Fruit fly (Drosophila melanogaster): ENCODE results near the gene bab2.

Gene bab2

dm6 chr3L:1165808-1166207, 11.3 kb downstream of the bab2 start (continued):
- TF ChIP-seq cyc (GFP tag; optimal IDR thresholded peaks at IDR 0.05) (no peak), Hr4 (GFP tag; optimal IDR thresholded peaks at IDR 0.05) (peak; percentile 33), Eip78C (GFP tag) (peak; percentile 31), Blimp-1 (GFP tag; optimal IDR thresholded peaks at IDR 0.05) (no peak), eg (GFP tag; IDR thresholded peaks at IDR 0.05) (peak; percentile 57), pdm3 (GFP tag; optimal IDR thresholded peaks at IDR 0.05) (no peak), CG31627 (GFP tag; optimal IDR thresholded peaks at IDR 0.05) (no peak), fd59A (GFP tag; optimal IDR thresholded peaks at IDR 0.05) (no peak), CG6808 (GFP tag; optimal IDR thresholded peaks at IDR 0.05) (no peak), Hr39 (GFP tag; optimal IDR thresholded peaks at IDR 0.05) (no peak), CG8632 (GFP tag; optimal IDR thresholded peaks at IDR 0.05) (no peak), CG34406 (GFP tag; optimal IDR thresholded peaks at IDR 0.05) (no peak), Ets96B (tag; optimal IDR thresholded peaks at IDR 0.05) (peak; percentile 30), fd85E (GFP tag; optimal IDR thresholded peaks at IDR 0.05) (no peak), dac (GFP tag; optimal IDR thresholded peaks at IDR 0.05) (no peak), CG7368 (GFP tag; optimal IDR thresholded peaks at IDR 0.05) (no peak), Ets21C (GFP tag; optimal IDR thresholded peaks at IDR 0.05) (no peak), Gug (GFP tag; IDR thresholded peaks at IDR 0.05) (peak; percentile 28), OdsH (GFP tag; optimal IDR thresholded peaks at IDR 0.05) (no peak), CG10669 (GFP tag; optimal IDR thresholded peaks at IDR 0.05) (no peak), CG32006 (GFP tag; optimal IDR thresholded peaks at IDR 0.05) (peak; percentile 1), Smox (GFP tag; optimal IDR thresholded peaks at IDR 0.05) (no peak), topi (GFP tag; optimal IDR thresholded peaks at IDR 0.05) (no peak), Sox14 (GFP tag; optimal IDR thresholded peaks at IDR 0.05) (no peak), Eip93F (GFP tag; optimal IDR thresholded peaks at IDR 0.05) (no peak), CG3919 (GFP tag; optimal IDR thresholded peaks at IDR 0.05) (no peak), Lpt (GFP tag; optimal IDR thresholded peaks at IDR 0.05) (no peak), vri (GFP tag; optimal IDR thresholded peaks at IDR 0.05) (no peak), CG3032 (tag; optimal IDR thresholded peaks at IDR 0.05) (no peak), Sox102F (GFP tag; optimal IDR thresholded peaks at IDR 0.05) (no peak), CG6792 (GFP tag; optimal IDR thresholded peaks at IDR 0.05) (no peak), CG11902 (GFP tag; optimal IDR thresholded peaks at IDR 0.05) (no peak), svp (GFP tag) (no peak), achi (GFP tag; optimal IDR thresholded peaks at IDR 0.05) (peak; percentile 18)

dm6 chr3L:1152540-1153348, 24.3 kb downstream of the bab2 start:
- TF ChIP-seq CG8119 (GFP tag; IDR thresholded peaks at IDR 0.05): no peak
- TF ChIP-seq svp (GFP tag): peak; percentile 42

- no peak for TF ChIP-seq ss (GFP tag; optimal IDR thresholded peaks at IDR 0.05)
- no peak for TF ChIP-seq Ets21C (GFP tag; optimal IDR thresholded peaks at IDR 0.05)
- TF ChIP-seq CG3919 (GFP tag; optimal IDR thresholded peaks at IDR 0.05): peak; percentile 6
- peak; percentile 63 for TF ChIP-seq fkh (GFP tag; optimal IDR thresholded peaks at IDR 0.05)
- TF ChIP-seq dac (GFP tag; optimal IDR thresholded peaks at IDR 0.05): no peak
- TF ChIP-seq esn (GFP tag; optimal IDR thresholded peaks at IDR 0.05): peak; percentile 28
- peak; percentile 50; the same call in 2 of the 3 replicates for TF ChIP-seq CG6163 (GFP tag; IDR thresholded peaks at IDR 0.05)
- peak; percentile 54 for TF ChIP-seq Eip78C (GFP tag)
- TF ChIP-seq lz (GFP tag; optimal IDR thresholded peaks at IDR 0.05): peak; percentile 8
- peak; percentile 15 for TF ChIP-seq Smox (GFP tag; optimal IDR thresholded peaks at IDR 0.05)
- TF ChIP-seq svp (GFP tag): peak; percentile 71
- TF ChIP-seq CG6792 (GFP tag; optimal IDR thresholded peaks at IDR 0.05): no peak
- TF ChIP-seq CG8632 (GFP tag; optimal IDR thresholded peaks at IDR 0.05): no peak
Observed at dm6 chr3L:1151691-1152090, 25.4 kb downstream of the bab2 start.
